Worm (Caenorhabditis elegans): ENCODE measurements around the gene C06E1.9.
A peak's percentile ranks its signal among the peaks of the same experiment; 100 is the strongest.

The C06E1.9 gene

ce11 chrIII:8630833-8631232 is 21.2 kb upstream of the C06E1.9 start, which contains the start of gene dnj-10 (continued):
- TF ChIP-seq ztf-28 (GFP tag; IDR thresholded peaks at IDR 0.05) (no peak), F57A8.1 (GFP tag; optimal IDR thresholded peaks at IDR 0.05) (no peak), nhr-120 (GFP tag; IDR thresholded peaks at IDR 0.05) (no peak), xnd-1 (tag; optimal IDR thresholded peaks at IDR 0.05) (no peak), ceh-27 (GFP tag; optimal IDR thresholded peaks at IDR 0.05) (no peak), Y79H2A.3 (GFP tag; conservative IDR thresholded peaks at IDR 0.05) (peak; percentile 47; the same call in 1 of the 2 replicates), egrh-3 (GFP tag; IDR thresholded peaks at IDR 0.05) (no peak), pha-4 (tag; optimal IDR thresholded peaks at IDR 0.05) (no peak), snpc-1.1 (tag; optimal IDR thresholded peaks at IDR 0.05; ENCODE audit: insufficient read depth) (no peak), Y53G8AR.9 (GFP tag; conservative IDR thresholded peaks at IDR 0.05) (0 out of 2 replicates have a peak, but pooled peaks have one; percentile 24), athp-1 (tag; optimal IDR thresholded peaks at IDR 0.05) (no peak), lin-26 (GFP tag; IDR thresholded peaks at IDR 0.05) (no peak), somi-1 (GFP tag; optimal IDR thresholded peaks at IDR 0.05) (no peak), ceh-40 (GFP tag; IDR thresholded peaks at IDR 0.05) (no peak), hsf-1 (GFP tag; IDR thresholded peaks at IDR 0.05) (peak; percentile 30; the same call in 1 of the 2 replicates), atf-7 (tag; optimal IDR thresholded peaks at IDR 0.05) (no peak), ztf-6 (GFP tag; IDR thresholded peaks at IDR 0.05) (no peak), B0035.1 (tag; optimal IDR thresholded peaks at IDR 0.05) (no peak), B0336.3 (GFP tag; IDR thresholded peaks at IDR 0.05) (no peak; the same call in 1 of the 2 replicates), attf-3 (GFP tag; conservative IDR thresholded peaks at IDR 0.05) (peak; percentile 88), tbp1 (GFP tag; optimal IDR thresholded peaks at IDR 0.05) (peak; percentile 10), aptf-3 (GFP tag; IDR thresholded peaks at IDR 0.05) (no peak), lin-35 (GFP tag; optimal IDR thresholded peaks at IDR 0.05) (peak in 1 of 3 experiments; percentile 79), zfh-2 (GFP tag; conservative IDR thresholded peaks at IDR 0.05) (no peak), repo-1 (tag; optimal IDR thresholded peaks at IDR 0.05) (no peak), ccch-3 (GFP tag; optimal IDR thresholded peaks at IDR 0.05) (no peak), T07F8.4 (tag; optimal IDR thresholded peaks at IDR 0.05) (no peak), rec-8 (tag; optimal IDR thresholded peaks at IDR 0.05) (no peak), snpc-4 (GFP tag; optimal IDR thresholded peaks at IDR 0.05) (no peak), snpc-4 (tag; optimal IDR thresholded peaks at IDR 0.05) (no peak), snpc-1.3 (tag; optimal IDR thresholded peaks at IDR 0.05; ENCODE audit: insufficient read depth) (no peak), chd-7 (tag; optimal IDR thresholded peaks at IDR 0.05) (no peak), efl-1 (GFP tag; optimal IDR thresholded peaks at IDR 0.05) (peak; percentile 24)

- TF ChIP-seq attf-3 (GFP tag; conservative IDR thresholded peaks at IDR 0.05) (peak; percentile 53; the same call in 1 of the 2 replicates), F10E7.11 (tag; optimal IDR thresholded peaks at IDR 0.05) (no peak), ceh-91 (GFP tag; IDR thresholded peaks at IDR 0.05) (peak; percentile 74), B0261.1 (tag; optimal IDR thresholded peaks at IDR 0.05) (no peak), hlh-26 (GFP tag; conservative IDR thresholded peaks at IDR 0.05) (no peak), tbp1 (GFP tag; optimal IDR thresholded peaks at IDR 0.05) (peak; percentile 10), bed-1 (GFP tag; IDR thresholded peaks at IDR 0.05) (no peak), madf-3 (GFP tag; IDR thresholded peaks at IDR 0.05) (peak; percentile 81), Y79H2A.3 (GFP tag; conservative IDR thresholded peaks at IDR 0.05) (peak; percentile 59; the same call in 1 of the 2 replicates), lin-54 (GFP tag; optimal IDR thresholded peaks at IDR 0.05) (peak; percentile 59), lin-35 (GFP tag; optimal IDR thresholded peaks at IDR 0.05) (peak in 1 of 3 experiments; percentile 65), D2030.7 (GFP tag; IDR thresholded peaks at IDR 0.05) (peak; percentile 76), madf-6 (GFP tag; IDR thresholded peaks at IDR 0.05) (peak; percentile 95), mcd-1 (GFP tag; IDR thresholded peaks at IDR 0.05) (peak; percentile 57), madf-8 (GFP tag; conservative IDR thresholded peaks at IDR 0.05) (peak; percentile 87), tbx-9 (tag; optimal IDR thresholded peaks at IDR 0.05; ENCODE audit: borderline replicate concordance) (no peak), xnd-1 (tag; optimal IDR thresholded peaks at IDR 0.05) (peak; percentile 70), efl-1 (GFP tag; optimal IDR thresholded peaks at IDR 0.05) (peak; percentile 89), dpl-1 (GFP tag; optimal IDR thresholded peaks at IDR 0.05) (peak; percentile 60), lsl-1 (GFP tag; optimal IDR thresholded peaks at IDR 0.05) (peak; percentile 61)
These were observed 18.9 kb upstream of the C06E1.9 start, which contains the start of the genes polk-1 and gpr-1 for ce11 chrIII:8628405-8628982. TSS of gene polk-1 (minus strand) at chrIII:8628590. TSS of gene gpr-1 (plus strand) at chrIII:8628932.
